Fruit fly (Drosophila melanogaster): Measurements from ENCODE around the gene CG11837.
A peak's percentile ranks its signal among the peaks of the same experiment; 100 is the strongest.

Gene CG11837

dm6 chr3R:29004884-29005621, 44.2 kb upstream of the CG11837 start (continued):
- peak; percentile 52 for TF ChIP-seq Drgx (GFP tag; IDR thresholded peaks at IDR 0.05)
- peak; percentile 8; the same call in 1 of the 2 replicates for TF ChIP-seq dimm (GFP tag; IDR thresholded peaks at IDR 0.05)
- TF ChIP-seq Nf-YA (GFP tag; IDR thresholded peaks at IDR 0.05): 0 out of 2 replicates have a peak, but pooled peaks have one; percentile 29
- TF ChIP-seq twi (tag; optimal IDR thresholded peaks at IDR 0.05): no peak
- peak; percentile 4 for TF ChIP-seq Hr3 (GFP tag; optimal IDR thresholded peaks at IDR 0.05)
- peak; percentile 11 for TF ChIP-seq Sox100B (GFP tag; optimal IDR thresholded peaks at IDR 0.05)
- peak; percentile 5 for TF ChIP-seq Chrac-16 (GFP tag; optimal IDR thresholded peaks at IDR 0.05)
- TF ChIP-seq CG30403 (GFP tag; optimal IDR thresholded peaks at IDR 0.05): peak; percentile 39
- TF ChIP-seq cato (GFP tag; optimal IDR thresholded peaks at IDR 0.05; ENCODE audit: borderline replicate concordance): peak; percentile 17
- peak; percentile 40 for TF ChIP-seq Blimp-1 (GFP tag; optimal IDR thresholded peaks at IDR 0.05)
- TF ChIP-seq sens (GFP tag): peak; percentile 88
- TF ChIP-seq CG2678 (tag; optimal IDR thresholded peaks at IDR 0.05): peak; percentile 54
- TF ChIP-seq Xbp1 (GFP tag; optimal IDR thresholded peaks at IDR 0.05): peak; percentile 36
- peak; percentile 34; the same call in 1 of the 2 replicates for TF ChIP-seq vvl (GFP tag; IDR thresholded peaks at IDR 0.05)
- no peak for TF ChIP-seq CG1647 (GFP tag; optimal IDR thresholded peaks at IDR 0.05)
- peak; percentile 5 for TF ChIP-seq nau (GFP tag; optimal IDR thresholded peaks at IDR 0.05)
- peak; percentile 43 for TF ChIP-seq unpg (GFP tag; optimal IDR thresholded peaks at IDR 0.05)
- TF ChIP-seq CG18599 (GFP tag; optimal IDR thresholded peaks at IDR 0.05): peak; percentile 43
- TF ChIP-seq tap (tag; optimal IDR thresholded peaks at IDR 0.05): peak; percentile 40
- TF ChIP-seq Pdp1 (GFP tag; optimal IDR thresholded peaks at IDR 0.05): peak; percentile 11 to 28
- TF ChIP-seq fd96Cb (tag; optimal IDR thresholded peaks at IDR 0.05): peak; percentile 56
- peak in 1 of 2 experiments; percentile 33 for TF ChIP-seq bsh (GFP tag; optimal IDR thresholded peaks at IDR 0.05)
- TF ChIP-seq CG12391 (tag; optimal IDR thresholded peaks at IDR 0.05): peak; percentile 40
- TF ChIP-seq H15 (GFP tag; IDR thresholded peaks at IDR 0.05): 0 out of 3 replicates have a peak, but pooled peaks have one; percentile 26
- TF ChIP-seq fru (optimal IDR thresholded peaks at IDR 0.05): no peak
- peak; percentile 58 for TF ChIP-seq CG7839 (tag; optimal IDR thresholded peaks at IDR 0.05)

dm6 chr3R:29005622-29006018, 43.7 kb upstream of the CG11837 start:
- TF ChIP-seq CG15073 (GFP tag; optimal IDR thresholded peaks at IDR 0.05) (no peak), abd-A (tag; optimal IDR thresholded peaks at IDR 0.05) (peak; percentile 22), Ets65A (GFP tag) (peak; percentile 93)

- TF ChIP-seq NfI (GFP tag; optimal IDR thresholded peaks at IDR 0.05) (no peak), sens (GFP tag) (peak; percentile 32)
Measured at dm6 chr3R:29011144-29011543, 38.1 kb upstream of the CG11837 start.

- no peak for TF ChIP-seq CG2889 (GFP tag; IDR thresholded peaks at IDR 0.05)
- no peak for TF ChIP-seq nau (GFP tag; optimal IDR thresholded peaks at IDR 0.05)
- 0 out of 4 replicates have a peak, but pooled peaks have one; percentile 51 for TF ChIP-seq chinmo (GFP tag; IDR thresholded peaks at IDR 0.05; ENCODE audit: partially characterized antibody)
- peak; percentile 85 for TF ChIP-seq Adf1 (GFP tag; IDR thresholded peaks at IDR 0.05)
- no peak for TF ChIP-seq pros (GFP tag; optimal IDR thresholded peaks at IDR 0.05)
- TF ChIP-seq CG11247 (GFP tag; IDR thresholded peaks at IDR 0.05): no peak
- 0 out of 3 replicates have a peak, but pooled peaks have one; percentile 11 for TF ChIP-seq z (GFP tag; IDR thresholded peaks at IDR 0.05)
Measured at dm6 chr3R:29020366-29020765, 28.9 kb upstream of the CG11837 start, which contains the start of gene wat. Gene wat (minus strand): TSS chr3R:29020406.

All from whole organism, embryonic.